Fruit fly (Drosophila melanogaster) whole organism, pupa: ENCODE measurements around the gene CG3704.

Experiments used
- CG15710 ChIP-seq: fragments of 200-800 bp; sonication (Bioruptor generic); optimal IDR thresholded peaks from 2 replicates; lab custom pipeline; 2018; ENCODE audit warnings: missing biosample characterization, mild to moderate bottlenecking, missing genetic modification characterization, moderate library complexity
- EcR ChIP-seq: fragments of 200-800 bp; sonication (Bioruptor generic); optimal IDR thresholded peaks from 3 replicates; lab custom pipeline; 2019; ENCODE audit warnings: missing biosample characterization, missing genetic modification characterization, mild to moderate bottlenecking, moderate library complexity, missing genetic modification reagents
- Ets98B ChIP-seq: fragments of 200-800 bp; sonication (Bioruptor generic); IDR thresholded peaks from 2 replicates; pipeline ENCODE4 v1.3.6; 2022; ENCODE audit warnings: missing biosample characterization, missing genetic modification characterization
- Pif1B ChIP-seq: fragments of 200-800 bp; sonication (Bioruptor generic); optimal IDR thresholded peaks from 3 replicates; lab custom pipeline; 2016; ENCODE audit warnings: missing biosample characterization, missing genetic modification characterization

DNA sequence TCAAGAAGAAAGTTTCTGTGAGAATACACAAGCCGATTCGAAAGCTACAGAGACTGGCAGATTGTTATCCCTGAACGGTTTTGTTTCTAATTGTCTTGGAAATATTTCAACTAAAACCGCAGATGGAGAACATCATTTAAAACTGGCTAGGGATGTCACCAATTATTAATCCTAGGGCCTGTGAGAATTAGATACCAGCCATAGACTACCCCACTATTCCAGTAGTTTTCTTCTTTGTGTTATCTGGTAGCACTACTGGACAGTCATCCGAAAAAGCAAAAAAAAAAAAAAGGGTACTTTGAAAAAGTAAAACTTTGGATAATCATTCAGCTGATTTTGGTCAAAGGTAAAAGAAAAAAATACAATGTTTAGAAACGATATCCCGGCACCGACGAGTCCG, 49.6 kb upstream of the CG3704 start, which contains the start of gene CG18823:
- TF ChIP-seq EcR (GFP tag; lab: Kevin White, UChicago) (no peak), CG15710 (no peak), Pif1B (GFP tag; lab: Kevin White, UChicago) (no peak), Ets98B (no peak)
